Worm (Caenorhabditis elegans): ENCODE results near the gene vha-15.

DNA sequence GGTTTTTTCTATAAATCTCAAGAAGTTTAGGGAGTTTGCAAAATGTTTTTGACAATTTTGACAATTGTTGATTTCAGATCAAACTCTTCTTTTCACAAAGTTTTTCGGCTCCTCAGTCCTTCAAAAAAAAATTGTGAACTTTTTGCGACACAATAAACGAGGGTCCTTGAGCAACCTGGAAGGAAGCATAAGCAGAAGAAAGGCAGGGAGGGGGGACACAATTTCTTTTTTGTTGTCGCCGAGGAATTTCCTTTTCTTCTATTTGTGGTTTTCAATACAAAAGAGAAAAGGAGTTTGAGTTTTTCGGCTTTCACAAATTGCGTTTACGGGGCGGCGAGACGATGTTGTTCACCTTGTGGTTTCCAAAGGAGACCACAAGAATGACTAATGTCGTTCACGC is 29.1 kb downstream of the vha-15 start:
- TF ChIP-seq jun-1 (tag; optimal IDR thresholded peaks at IDR 0.05) (no peak), tbx-2 (tag; optimal IDR thresholded peaks at IDR 0.05) (no peak), eor-1 (tag; optimal IDR thresholded peaks at IDR 0.05) (no peak), ztf-4 (tag; optimal IDR thresholded peaks at IDR 0.05) (no peak), nhr-237 (tag; optimal IDR thresholded peaks at IDR 0.05) (no peak), fos-1 (tag; optimal IDR thresholded peaks at IDR 0.05) (no peak), ceh-82 (tag; optimal IDR thresholded peaks at IDR 0.05) (no peak), ama-1 (optimal IDR thresholded peaks at IDR 0.05) (no peak), unc-39 (tag; optimal IDR thresholded peaks at IDR 0.05) (no peak)

All from whole organism, L3 larva.